Worm (Caenorhabditis elegans) whole organism, late embryonic: ENCODE results near the gene zig-8.

ENCODE experiments used
- ama-1 ChIP-seq: fragments of 150-350 bp; optimal IDR thresholded peaks from 2 replicates; lab custom pipeline; 2014
- pqm-1 ChIP-seq: sonication (generic microtip); optimal IDR thresholded peaks from 2 replicates; lab custom pipeline; 2016; ENCODE audit warnings: missing genetic modification characterization, missing compliant biosample characterization
- tbx-2 ChIP-seq: sonication (generic microtip); optimal IDR thresholded peaks from 2 replicates; lab custom pipeline; 2016; ENCODE audit warnings: missing genetic modification characterization, missing compliant biosample characterization

DNA sequence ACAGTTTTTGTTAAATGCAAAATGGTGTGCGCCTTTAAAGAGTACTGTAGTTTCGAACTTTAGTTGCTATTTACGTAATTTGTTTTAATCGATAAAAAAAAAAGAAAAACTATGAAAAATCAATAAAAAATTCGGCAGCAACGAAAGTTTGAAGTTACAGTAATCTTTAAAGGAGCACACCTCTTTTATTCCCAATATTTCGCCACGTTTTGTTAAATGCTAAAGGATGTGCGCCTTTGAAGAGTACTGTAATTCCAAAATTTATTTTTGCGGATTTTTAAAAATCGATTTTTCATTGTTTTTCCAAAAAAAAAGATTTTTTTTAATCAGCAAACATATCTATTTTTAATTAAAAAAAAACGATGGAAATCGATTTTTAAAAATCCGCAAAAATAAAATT, 54.1 kb downstream of the zig-8 start:
- no peak for TF ChIP-seq tbx-2 (tag; lab: Kevin White, UChicago)
- no peak for TF ChIP-seq ama-1 (lab: Kevin White, UChicago)
- TF ChIP-seq pqm-1 (tag; lab: Kevin White, UChicago) = no peak
